Worm (Caenorhabditis elegans): ENCODE results near the gene C05E11.3.
"Not testable (repeated sequence)": the region's sequence is repeated elsewhere in the genome, so short reads cannot be mapped to it uniquely, and the experiment has no call there.

C05E11.3 gene

ce11 chrX:4588462-4588861 is 10.4 kb downstream of the C05E11.3 start, which contains the start of gene lnp-1:
TSS of gene lnp-1 (plus strand) at chrX:4588762.
- TF ChIP-seq dpl-1 (GFP tag; optimal IDR thresholded peaks at IDR 0.05) (no peak), lir-3 (tag; optimal IDR thresholded peaks at IDR 0.05; ENCODE audit: poor library complexity) (no peak), mdl-1 (tag; optimal IDR thresholded peaks at IDR 0.05) (no peak), hlh-17 (GFP tag; optimal IDR thresholded peaks at IDR 0.05; ENCODE audit: borderline replicate concordance) (no peak), nhr-90 (tag; optimal IDR thresholded peaks at IDR 0.05; ENCODE audit: poor library complexity) (no peak), sox-4 (tag; optimal IDR thresholded peaks at IDR 0.05) (no peak), lin-35 (GFP tag; optimal IDR thresholded peaks at IDR 0.05) (no peak), ztf-4 (tag; optimal IDR thresholded peaks at IDR 0.05) (no peak), snu-23 (GFP tag; optimal IDR thresholded peaks at IDR 0.05) (no peak)

- no peak for TF ChIP-seq rnt-1 (tag; optimal IDR thresholded peaks at IDR 0.05)
- no peak for TF ChIP-seq tlp-1 (tag; optimal IDR thresholded peaks at IDR 0.05)
- no peak for TF ChIP-seq lsy-2 (tag; optimal IDR thresholded peaks at IDR 0.05)
- TF ChIP-seq ceh-63 (GFP tag; optimal IDR thresholded peaks at IDR 0.05) = no peak
- no peak for TF ChIP-seq nhr-84 (tag; optimal IDR thresholded peaks at IDR 0.05)
- no peak for TF ChIP-seq nhr-19 (GFP tag; conservative IDR thresholded peaks at IDR 0.05)
Observed at ce11 chrX:4592250-4592649, 14.2 kb downstream of the C05E11.3 start, which contains the start of gene flp-12. TSS of gene flp-12 (minus strand) at chrX:4592350.

- TF ChIP-seq efl-1 (optimal IDR thresholded peaks at IDR 0.05) (no peak), efl-1 (GFP tag; optimal IDR thresholded peaks at IDR 0.05 in 1 of 2) (peak in 1 of 2 experiments; percentile 54), nhr-237 (tag; optimal IDR thresholded peaks at IDR 0.05) (no peak)
Observed at ce11 chrX:4597419-4597818, 19.4 kb downstream of the C05E11.3 start.

- no peak for TF ChIP-seq efl-1 (optimal IDR thresholded peaks at IDR 0.05)
- TF ChIP-seq efl-1 (GFP tag; optimal IDR thresholded peaks at IDR 0.05 in 1 of 2) = peak in 1 of 2 experiments; percentile 72
- TF ChIP-seq sptf-1 (tag; optimal IDR thresholded peaks at IDR 0.05) = no peak
Observed at ce11 chrX:4599526-4599925, 21.5 kb downstream of the C05E11.3 start.

- TF ChIP-seq unc-62 (GFP tag; optimal IDR thresholded peaks at IDR 0.05) = no peak
- TF ChIP-seq tlp-1 (tag; optimal IDR thresholded peaks at IDR 0.05) = no peak
Observed at ce11 chrX:4600987-4601386, 22.9 kb downstream of the C05E11.3 start.

ce11 chrX:4604185-4604584 is 26.1 kb downstream of the C05E11.3 start:
- no peak for TF ChIP-seq C16A3.4 (tag; optimal IDR thresholded peaks at IDR 0.05)
- no peak for TF ChIP-seq fkh-8 (tag; optimal IDR thresholded peaks at IDR 0.05)
- peak; percentile 78 for TF ChIP-seq blmp-1 (tag; optimal IDR thresholded peaks at IDR 0.05)
- TF ChIP-seq sup-37 (GFP tag; optimal IDR thresholded peaks at IDR 0.05) = no peak
- TF ChIP-seq skn-1 (tag; optimal IDR thresholded peaks at IDR 0.05) = no peak
- no peak for TF ChIP-seq nhr-12 (tag; optimal IDR thresholded peaks at IDR 0.05)

ce11 chrX:4605828-4606227 is 27.8 kb downstream of the C05E11.3 start, which contains the start of gene spat-3:
TSS of gene spat-3 (minus strand) at chrX:4605928.
- TF ChIP-seq blmp-1 (tag; optimal IDR thresholded peaks at IDR 0.05) (peak; percentile 7), mef-2 (tag; optimal IDR thresholded peaks at IDR 0.05) (no peak), ceh-63 (GFP tag; optimal IDR thresholded peaks at IDR 0.05) (no peak)

ce11 chrX:4606389-4606880 is 28.4 kb downstream of the C05E11.3 start:
- TF ChIP-seq jun-1 (tag; optimal IDR thresholded peaks at IDR 0.05) (peak; percentile 33), vab-15 (tag; optimal IDR thresholded peaks at IDR 0.05) (peak; percentile 14), ceh-88 (GFP tag; IDR thresholded peaks at IDR 0.05) (peak; percentile 89), nhr-71 (tag; optimal IDR thresholded peaks at IDR 0.05) (peak; percentile 73), lin-35 (GFP tag; optimal IDR thresholded peaks at IDR 0.05) (peak; percentile 9 to 55), efl-3 (GFP tag; optimal IDR thresholded peaks at IDR 0.05) (peak; percentile 71), ceh-82 (tag; optimal IDR thresholded peaks at IDR 0.05) (peak in 2 of 3 experiments; percentile 1 to 64), sup-37 (GFP tag; optimal IDR thresholded peaks at IDR 0.05) (peak; percentile 92), rnt-1 (tag; optimal IDR thresholded peaks at IDR 0.05) (peak; percentile 88), ceh-63 (GFP tag; optimal IDR thresholded peaks at IDR 0.05) (peak; percentile 80), efl-1 (GFP tag; optimal IDR thresholded peaks at IDR 0.05 in 1 of 2) (peak in 1 of 2 experiments; percentile 80), elt-3 (tag; optimal IDR thresholded peaks at IDR 0.05) (peak in 5 of 6 experiments; percentile 13 to 76 (median 54)), mdl-1 (tag; optimal IDR thresholded peaks at IDR 0.05) (peak in 1 of 2 experiments; percentile 22), nhr-20 (tag; optimal IDR thresholded peaks at IDR 0.05) (peak; percentile 36), egl-13 (tag; optimal IDR thresholded peaks at IDR 0.05) (peak; percentile 6), grh-1 (GFP tag; IDR thresholded peaks at IDR 0.05) (peak; percentile 88)
- TF ChIP-seq efl-1 (optimal IDR thresholded peaks at IDR 0.05) = not testable (repeated sequence)

Data from whole organism, L1 larva.